Worm (Caenorhabditis elegans) whole organism, early embryonic: Measurements from ENCODE around the gene npp-15.

Experiments
- B0310.2 ChIP-seq: sonication (generic microtip); optimal IDR thresholded peaks from 2 replicates; lab custom pipeline; 2016; ENCODE audit warnings: mild to moderate bottlenecking, missing genetic modification characterization, missing compliant biosample characterization
- F13C5.2 ChIP-seq: sonication (generic microtip); optimal IDR thresholded peaks from 2 replicates; lab custom pipeline; 2017; ENCODE audit warnings: mild to moderate bottlenecking, missing genetic modification characterization, inconsistent platforms, missing compliant biosample characterization
- aly-1 ChIP-seq: sonication (generic microtip); optimal IDR thresholded peaks from 2 replicates; lab custom pipeline; 2016; ENCODE audit warnings: missing genetic modification characterization, missing compliant biosample characterization
- ama-1 ChIP-seq: fragments of 150-350 bp; optimal IDR thresholded peaks from 2 replicates; lab custom pipeline; 2014
- ceh-13 ChIP-seq: fragments of 200-800 bp; sonication (Bioruptor generic); optimal IDR thresholded peaks from 2 replicates; lab custom pipeline; 2018; ENCODE audit warnings: mild to moderate bottlenecking, missing genetic modification characterization, missing compliant biosample characterization
- ceh-36 ChIP-seq: sonication (generic microtip); optimal IDR thresholded peaks from 2 replicates; lab custom pipeline; 2016; ENCODE audit warnings: missing genetic modification characterization, inconsistent platforms, missing compliant biosample characterization
- ets-7 ChIP-seq: sonication (generic microtip); optimal IDR thresholded peaks from 2 replicates; lab custom pipeline; 2016; ENCODE audit warnings: missing genotype, missing genetic modification characterization, missing compliant biosample characterization
- flt-1 ChIP-seq: fragments of 200-800 bp; sonication (Bioruptor generic); IDR thresholded peaks from 2 replicates; pipeline ENCODE4 v1.3.6; 2022; ENCODE audit warnings: missing genetic modification characterization, missing compliant biosample characterization
- hmbx-1 ChIP-seq: sonication (generic microtip); optimal IDR thresholded peaks from 2 replicates; lab custom pipeline; 2016; ENCODE audit warnings: mild to moderate bottlenecking, missing genetic modification characterization, missing compliant biosample characterization
- hmg-4 ChIP-seq: fragments of 200-800 bp; sonication (Bioruptor generic); optimal IDR thresholded peaks from 2 replicates; lab custom pipeline; 2018; ENCODE audit warnings: mild to moderate bottlenecking, missing genetic modification characterization, missing compliant biosample characterization
- hnd-1 ChIP-seq: sonication (generic microtip); optimal IDR thresholded peaks from 2 replicates; lab custom pipeline; 2016; ENCODE audit warnings: missing genetic modification characterization, missing compliant biosample characterization
- pes-1 ChIP-seq: fragments of 200-800 bp; sonication (Bioruptor generic); IDR thresholded peaks from 2 replicates; pipeline ENCODE4 v1.3.6; 2022; ENCODE audit warnings: missing genetic modification reagents, missing genetic modification characterization, missing compliant biosample characterization
- scrt-1 ChIP-seq: fragments of 200-800 bp; sonication (Bioruptor generic); IDR thresholded peaks from 2 replicates; pipeline ENCODE4 v1.3.6; 2022; ENCODE audit warnings: missing genetic modification characterization, missing compliant biosample characterization
- sea-1 ChIP-seq: fragments of 200-800 bp; sonication (Bioruptor generic); conservative IDR thresholded peaks from 2 replicates; pipeline ENCODE4 v1.3.6; 2022; ENCODE audit warnings: missing genetic modification characterization, missing compliant biosample characterization
- tbx-11 ChIP-seq: fragments of 200-800 bp; sonication (Bioruptor generic); IDR thresholded peaks from 2 replicates; pipeline ENCODE4 v1.3.6; 2022; ENCODE audit warnings: missing genetic modification characterization, missing compliant biosample characterization
- tbx-37 ChIP-seq: fragments of 200-800 bp; sonication (Bioruptor generic); conservative IDR thresholded peaks from 2 replicates; pipeline ENCODE4 v1.3.6; 2022; ENCODE audit warnings: missing genetic modification reagents, missing genetic modification characterization, missing compliant biosample characterization
- tra-4 ChIP-seq: sonication (generic microtip); optimal IDR thresholded peaks from 2 replicates; lab custom pipeline; 2017; ENCODE audit warnings: missing genetic modification characterization, missing compliant biosample characterization

Gene npp-15

DNA sequence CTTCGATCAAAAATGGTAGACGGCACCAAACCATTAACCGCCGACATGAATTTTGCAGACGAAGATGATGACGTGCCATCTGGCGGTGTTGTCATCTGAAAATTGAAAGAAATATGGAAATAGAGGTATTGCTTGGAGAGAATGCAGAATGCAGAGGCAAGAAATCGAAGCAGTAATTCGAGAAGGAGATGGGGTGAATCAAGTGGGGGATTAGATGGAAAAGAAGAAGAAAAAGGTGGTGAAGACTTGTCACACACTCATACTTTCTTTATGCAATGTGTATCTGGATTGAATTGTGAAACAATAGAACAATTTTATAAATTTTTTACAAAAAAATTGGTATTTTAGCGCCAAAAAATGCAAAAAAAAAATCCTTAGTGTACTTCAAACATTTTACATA, 4.0 kb upstream of the npp-15 start, which contains the start of gene tag-250:
Gene tag-250, minus strand, starts transcription at position 101 of the 400 bp plus-strand sequence.
- TF ChIP-seq F13C5.2 (tag; lab: Kevin White, UChicago): no peak
- TF ChIP-seq sea-1 (GFP tag; lab: Robert Waterston, UW): no peak
- TF ChIP-seq ets-7 (tag; lab: Kevin White, UChicago): no peak
- no peak for TF ChIP-seq hmbx-1 (tag; lab: Kevin White, UChicago)
- TF ChIP-seq hnd-1: no peak
- no peak for TF ChIP-seq tra-4 (tag; lab: Kevin White, UChicago)
- TF ChIP-seq B0310.2 (tag; lab: Kevin White, UChicago): no peak
- TF ChIP-seq tbx-37: no peak
- TF ChIP-seq hmg-4 (GFP tag; lab: Kevin White, UChicago): no peak
- no peak for TF ChIP-seq scrt-1 (GFP tag; lab: Robert Waterston, UW)
- TF ChIP-seq pes-1 (GFP tag; lab: Robert Waterston, UW): no peak

DNA sequence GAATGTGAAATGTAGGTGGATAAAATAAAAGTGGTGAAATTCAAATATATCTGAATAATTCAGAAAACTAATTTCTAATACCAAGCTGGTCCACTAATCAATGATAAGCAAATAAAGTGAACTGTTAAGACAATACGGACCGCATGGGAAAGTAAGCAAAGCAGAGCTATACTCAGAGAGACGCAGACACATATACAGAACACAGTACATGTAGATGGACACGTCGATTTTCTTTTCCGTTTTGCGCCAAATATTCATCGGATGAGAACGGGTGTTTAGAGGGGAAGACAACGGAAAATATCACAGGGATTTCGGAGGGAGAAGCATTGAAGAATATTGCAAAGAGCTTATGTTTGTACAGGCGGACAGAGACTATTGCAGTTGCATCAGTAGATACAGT, 2.9 kb upstream of the npp-15 start:
- TF ChIP-seq scrt-1 (GFP tag; lab: Robert Waterston, UW) (no peak), B0310.2 (tag; lab: Kevin White, UChicago) (no peak), hmbx-1 (tag; lab: Kevin White, UChicago) (no peak), F13C5.2 (tag; lab: Kevin White, UChicago) (no peak), ceh-13 (no peak), sea-1 (GFP tag; lab: Robert Waterston, UW) (no peak), hnd-1 (no peak)

DNA sequence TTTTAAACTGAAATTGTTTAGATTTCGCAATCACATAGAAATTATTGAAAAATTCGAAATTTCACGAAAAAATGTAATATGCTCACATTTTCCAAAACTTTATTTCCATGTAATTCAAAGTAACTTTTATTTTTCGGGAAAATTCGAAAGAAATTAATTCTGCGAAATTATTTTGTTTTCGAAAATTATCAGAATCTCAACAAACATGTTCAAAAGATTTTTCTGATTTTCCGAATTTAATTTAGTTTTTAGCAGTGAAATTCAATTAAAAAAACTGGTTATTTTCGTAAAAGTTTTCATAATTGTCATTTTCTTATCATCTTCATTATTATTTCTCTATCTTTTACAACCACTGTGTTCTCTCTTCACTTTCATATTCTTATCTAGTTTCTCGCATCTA, 4.4 kb downstream of the npp-15 start, which contains the start of gene ran-2:
Gene ran-2, plus strand, starts transcription at position 301 of the 400 bp plus-strand sequence.
- no peak for TF ChIP-seq ama-1
- TF ChIP-seq hnd-1: no peak
- TF ChIP-seq aly-1 (tag; lab: Kevin White, UChicago): no peak
- TF ChIP-seq tbx-37: no peak
- TF ChIP-seq ets-7 (tag; lab: Kevin White, UChicago): no peak

DNA sequence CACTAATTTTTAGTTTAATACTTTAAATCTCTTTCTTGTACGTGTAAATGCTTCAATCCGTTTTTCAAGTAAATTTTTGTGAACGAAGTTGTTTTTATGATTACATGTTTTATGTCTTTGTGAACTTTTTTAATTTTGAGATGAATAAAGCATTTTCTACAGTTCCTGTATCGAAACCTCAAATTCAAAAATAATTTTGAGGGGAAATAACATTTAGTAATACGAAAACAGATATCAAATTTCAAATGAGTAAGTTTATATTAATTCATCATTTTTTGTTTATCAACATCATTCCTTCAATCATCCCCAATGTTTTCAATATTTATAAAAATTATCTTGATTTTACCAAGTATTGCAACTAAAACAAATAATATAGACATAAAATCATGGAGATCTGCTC, 8.7 kb downstream of the npp-15 start, which contains the start of gene C29E4.10:
Gene C29E4.10, plus strand, starts transcription at position 301 of the 400 bp plus-strand sequence.
- no peak for TF ChIP-seq B0310.2 (tag; lab: Kevin White, UChicago)
- TF ChIP-seq scrt-1 (GFP tag; lab: Robert Waterston, UW): no peak
- no peak for TF ChIP-seq tbx-37
- no peak for TF ChIP-seq ceh-13

DNA sequence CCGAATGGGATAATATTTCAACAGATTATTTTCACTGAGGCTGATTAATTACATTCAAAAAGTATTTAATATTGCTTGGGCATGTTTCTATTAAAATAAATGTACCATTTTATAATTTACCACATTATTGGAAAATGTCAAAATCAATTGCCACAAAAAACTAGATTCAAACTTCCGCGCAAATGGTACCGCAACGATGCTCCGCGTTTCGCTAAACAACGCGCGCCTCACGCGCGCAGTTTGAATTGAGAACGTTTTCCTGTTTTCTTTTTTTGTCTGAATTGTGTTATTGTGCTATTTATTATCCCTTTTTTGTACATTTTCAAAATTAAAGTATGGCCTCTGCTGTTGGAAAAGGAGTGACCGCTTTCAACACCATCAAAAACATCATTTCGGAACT, 12.0 kb downstream of the npp-15 start, which contains the start of gene C29E4.12:
Gene C29E4.12, plus strand, starts transcription at position 333 of the 400 bp plus-strand sequence.
- TF ChIP-seq tbx-11 (no peak), B0310.2 (tag; lab: Kevin White, UChicago) (no peak), hnd-1 (no peak), F13C5.2 (tag; lab: Kevin White, UChicago) (no peak), flt-1 (GFP tag; lab: Robert Waterston, UW) (no peak), pes-1 (GFP tag; lab: Robert Waterston, UW) (no peak), ceh-13 (no peak), ama-1 (no peak), hmg-4 (GFP tag; lab: Kevin White, UChicago) (no peak), ets-7 (tag; lab: Kevin White, UChicago) (no peak), sea-1 (GFP tag; lab: Robert Waterston, UW) (no peak), ceh-36 (no peak)

DNA sequence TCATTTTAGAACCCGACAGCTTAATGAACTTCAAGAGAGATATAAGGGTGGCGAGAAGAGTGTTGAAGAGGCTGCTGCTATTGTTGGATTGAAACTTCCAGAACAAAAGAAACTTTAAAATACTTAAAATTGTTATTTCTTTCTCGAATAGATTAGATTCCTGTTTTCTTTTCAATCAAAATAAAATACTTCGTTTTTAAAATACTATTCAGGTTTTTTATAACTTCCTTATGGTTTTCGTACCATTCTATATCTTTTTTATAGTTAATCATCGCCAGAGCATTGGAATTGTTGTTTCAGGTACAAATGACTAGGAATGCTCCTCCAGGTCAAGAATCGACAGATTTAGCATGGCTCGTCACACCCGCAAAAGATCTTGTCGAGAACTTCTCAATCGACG, 12.6 kb downstream of the npp-15 start, which contains the start of gene kle-2:
Gene kle-2, plus strand, starts transcription at position 301 of the 400 bp plus-strand sequence.
- TF ChIP-seq sea-1 (GFP tag; lab: Robert Waterston, UW) (no peak), ama-1 (no peak), ceh-13 (no peak), hnd-1 (no peak), ceh-36 (no peak), B0310.2 (tag; lab: Kevin White, UChicago) (no peak), tbx-37 (no peak), pes-1 (GFP tag; lab: Robert Waterston, UW) (no peak), F13C5.2 (tag; lab: Kevin White, UChicago) (no peak), hmbx-1 (tag; lab: Kevin White, UChicago) (no peak), scrt-1 (GFP tag; lab: Robert Waterston, UW) (no peak), tra-4 (tag; lab: Kevin White, UChicago) (no peak), ets-7 (tag; lab: Kevin White, UChicago) (no peak), aly-1 (tag; lab: Kevin White, UChicago) (no peak), hmg-4 (GFP tag; lab: Kevin White, UChicago) (no peak), tbx-11 (no peak), flt-1 (GFP tag; lab: Robert Waterston, UW) (no peak)

DNA sequence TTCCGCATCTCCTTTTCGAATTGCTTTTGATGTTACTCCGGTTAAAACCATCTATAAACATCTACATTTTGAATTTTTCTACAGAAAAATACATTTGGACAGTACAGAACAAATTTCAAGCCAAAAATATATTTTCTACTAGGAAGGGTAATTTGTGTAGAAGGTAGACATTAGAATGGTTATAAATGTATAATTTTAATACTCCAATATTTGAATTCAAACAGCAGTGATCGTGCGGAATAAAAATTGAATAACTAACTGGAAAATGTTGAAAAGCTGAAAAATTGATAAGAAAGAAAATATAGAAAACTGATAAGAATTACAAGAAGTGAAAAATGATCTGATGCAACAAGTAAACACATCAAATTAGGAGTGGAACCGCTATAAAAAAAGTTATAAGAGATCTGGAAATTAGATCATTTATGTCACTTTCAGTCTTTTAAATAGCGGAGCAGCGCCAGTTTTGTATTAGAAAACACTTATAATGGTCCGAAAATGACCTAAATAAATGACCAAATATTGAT, 18.2 kb downstream of the npp-15 start, which contains the start of gene gsto-1:
Gene gsto-1, minus strand, starts transcription at position 51 of the 524 bp plus-strand sequence.
- TF ChIP-seq ceh-36 (no peak), B0310.2 (tag; lab: Kevin White, UChicago) (no peak), ama-1 (no peak), hmg-4 (GFP tag; lab: Kevin White, UChicago) (no peak)

DNA sequence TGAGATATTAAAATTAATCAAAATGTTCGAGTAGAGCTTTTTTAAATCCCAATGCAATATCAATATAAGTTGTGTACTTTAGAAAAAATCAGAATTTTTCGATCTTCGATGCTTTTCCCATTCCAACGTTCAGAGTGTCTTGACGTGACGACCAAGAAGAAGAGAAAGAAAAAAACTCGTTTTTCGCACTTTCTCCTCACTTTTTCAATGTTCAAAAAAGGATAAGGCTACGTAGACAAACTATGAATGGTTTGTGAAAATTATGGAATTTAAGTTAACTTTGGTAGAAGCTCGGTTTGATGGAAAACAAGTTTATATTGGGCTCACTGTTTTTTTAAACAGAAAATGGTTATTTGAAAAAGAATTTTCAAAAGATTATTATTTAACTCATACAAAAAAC, 18.8 kb downstream of the npp-15 start:
- TF ChIP-seq sea-1 (GFP tag; lab: Robert Waterston, UW): no peak
- no peak for TF ChIP-seq scrt-1 (GFP tag; lab: Robert Waterston, UW)
- no peak for TF ChIP-seq flt-1 (GFP tag; lab: Robert Waterston, UW)
- TF ChIP-seq tbx-37: no peak
